Worm (Caenorhabditis elegans): ENCODE data around the gene mrps-12.

DNA sequence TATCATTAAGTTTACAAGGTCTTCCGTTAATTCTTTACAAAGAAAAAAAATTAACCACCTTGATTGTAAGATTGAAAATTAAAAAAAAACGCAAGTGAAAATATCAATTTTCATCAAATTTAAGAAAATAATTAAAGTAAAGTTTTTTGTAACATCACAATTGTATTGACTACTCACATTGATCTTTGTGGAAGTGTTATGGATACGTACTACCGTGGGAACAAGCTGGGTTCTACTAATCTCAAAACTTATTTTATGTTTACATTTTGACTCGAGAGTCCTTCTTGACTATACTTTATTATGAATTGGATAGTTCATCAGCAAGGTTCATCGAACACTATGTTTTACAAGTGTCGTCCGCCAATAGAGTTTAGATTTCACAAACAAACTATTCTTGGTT lies 8.4 kb upstream of the mrps-12 start, which contains the start of gene num-1:
- TF ChIP-seq madf-3 (GFP tag; IDR thresholded peaks at IDR 0.05) (no peak), pha-4 (tag; optimal IDR thresholded peaks at IDR 0.05) (no peak), Y56A3A.18 (GFP tag; IDR thresholded peaks at IDR 0.05) (no peak), him-1 (tag; optimal IDR thresholded peaks at IDR 0.05) (no peak), F49E8.2 (tag; optimal IDR thresholded peaks at IDR 0.05; ENCODE audit: insufficient read depth) (no peak), Y67H2A.10 (GFP tag; conservative IDR thresholded peaks at IDR 0.05) (no peak), attf-5 (GFP tag; optimal IDR thresholded peaks at IDR 0.05) (no peak)
